Worm (Caenorhabditis elegans) whole organism, L3 larva: Measurements from ENCODE around the gene F19B6.10.

Experiments
- ama-1 ChIP-seq: fragments of 150-350 bp; optimal IDR thresholded peaks from 2 replicates; lab custom pipeline; 2018
- ceh-9 ChIP-seq: sonication (generic microtip); optimal IDR thresholded peaks from 2 replicates; lab custom pipeline; 2018; ENCODE audit warnings: missing biosample characterization, missing genetic modification characterization
- fkh-10 ChIP-seq: sonication (generic microtip); optimal IDR thresholded peaks from 2 replicates; lab custom pipeline; 2017; ENCODE audit warnings: missing biosample characterization, missing genetic modification reagents, missing genetic modification characterization
- jun-1 ChIP-seq: fragments of 150-350 bp; optimal IDR thresholded peaks from 2 replicates; lab custom pipeline; 2014; ENCODE audit warnings: missing biosample characterization, missing genetic modification reagents, missing genetic modification characterization
- nhr-77 ChIP-seq: fragments of 150-350 bp; optimal IDR thresholded peaks from 2 replicates; lab custom pipeline; 2014; ENCODE audit warnings: missing biosample characterization, missing genetic modification characterization

ce11 chrIV:12382864-12383263 is 45.9 kb downstream of the F19B6.10 start, which contains the start of gene thn-2:
- no peak for TF ChIP-seq ceh-9 (tag; lab: Kevin White, UChicago)
- TF ChIP-seq ama-1 (lab: Kevin White, UChicago) = no peak
- no peak for TF ChIP-seq jun-1 (tag; lab: Kevin White, UChicago)
- no peak for TF ChIP-seq fkh-10
- no peak for TF ChIP-seq nhr-77 (tag; lab: Kevin White, UChicago)
